Worm (Caenorhabditis elegans): ENCODE results near the gene pfkb-1.2.

pfkb-1.2 gene

DNA sequence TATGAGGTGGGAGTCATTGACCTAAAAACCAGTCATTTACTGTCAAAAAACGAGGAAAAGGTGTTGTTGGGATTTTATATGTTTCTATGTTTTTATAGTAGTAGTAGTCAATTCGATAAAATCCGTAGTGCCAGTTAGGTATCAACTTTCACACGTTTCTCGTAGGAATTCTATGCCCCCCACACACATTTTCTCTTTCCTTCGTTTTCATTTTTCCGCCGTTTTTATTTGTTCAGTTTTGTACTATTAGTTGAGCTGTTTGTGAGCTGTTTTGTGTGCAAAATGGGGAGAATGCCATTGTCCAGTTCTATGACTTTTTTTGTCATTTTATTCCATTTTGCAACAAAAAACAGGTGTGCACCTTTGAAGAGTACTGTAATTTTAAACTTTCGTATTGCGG is 7.0 kb downstream of the pfkb-1.2 start:
- TF ChIP-seq gmeb-1 (tag; optimal IDR thresholded peaks at IDR 0.05) (no peak), mab-5 (tag; optimal IDR thresholded peaks at IDR 0.05) (no peak), lin-13 (GFP tag; optimal IDR thresholded peaks at IDR 0.05) (no peak), nhr-10 (tag; optimal IDR thresholded peaks at IDR 0.05) (no peak), sem-4 (tag; optimal IDR thresholded peaks at IDR 0.05) (no peak), egl-27 (tag; optimal IDR thresholded peaks at IDR 0.05) (no peak), elt-1 (tag; optimal IDR thresholded peaks at IDR 0.05) (no peak), nhr-21 (tag; optimal IDR thresholded peaks at IDR 0.05) (no peak), aly-2 (tag; optimal IDR thresholded peaks at IDR 0.05) (no peak), ztf-1 (GFP tag; conservative IDR thresholded peaks at IDR 0.05) (no peak), ama-1 (optimal IDR thresholded peaks at IDR 0.05) (no peak), lsy-2 (tag; optimal IDR thresholded peaks at IDR 0.05) (no peak), ZK546.5 (tag; optimal IDR thresholded peaks at IDR 0.05) (no peak), sma-9 (GFP tag; optimal IDR thresholded peaks at IDR 0.05) (no peak), sma-9 (tag; optimal IDR thresholded peaks at IDR 0.05) (no peak), R02D3.7 (tag; optimal IDR thresholded peaks at IDR 0.05) (no peak), alr-1 (tag; optimal IDR thresholded peaks at IDR 0.05) (no peak), nhr-6 (tag; optimal IDR thresholded peaks at IDR 0.05) (no peak)

DNA sequence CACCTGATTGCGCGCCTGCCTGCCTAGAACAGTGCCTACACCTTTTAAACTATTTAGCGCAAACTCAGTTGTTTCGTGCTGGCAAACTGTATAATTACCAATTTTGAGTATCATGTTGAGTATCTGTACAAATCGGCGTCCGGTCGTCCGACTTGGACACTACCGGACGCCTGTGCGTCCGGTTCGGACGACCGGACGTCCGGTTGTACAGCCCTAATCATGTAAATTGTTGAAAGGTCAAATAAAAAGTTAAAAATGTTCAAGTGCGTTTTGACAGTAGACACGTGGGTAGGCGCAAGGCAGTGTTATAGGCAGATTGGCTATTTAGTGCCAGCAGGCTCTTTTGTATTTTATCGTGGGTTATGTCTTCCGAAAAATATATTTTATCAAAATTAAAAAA is 8.2 kb downstream of the pfkb-1.2 start:
- TF ChIP-seq lin-11 (tag; optimal IDR thresholded peaks at IDR 0.05) = no peak
- TF ChIP-seq dmd-4 (tag; optimal IDR thresholded peaks at IDR 0.05) = no peak
- no peak for TF ChIP-seq nhr-10 (tag; optimal IDR thresholded peaks at IDR 0.05)
- no peak for TF ChIP-seq unc-62 (GFP tag; optimal IDR thresholded peaks at IDR 0.05)
- no peak for TF ChIP-seq ama-1 (optimal IDR thresholded peaks at IDR 0.05)
- no peak for TF ChIP-seq elt-3 (tag; optimal IDR thresholded peaks at IDR 0.05)

DNA sequence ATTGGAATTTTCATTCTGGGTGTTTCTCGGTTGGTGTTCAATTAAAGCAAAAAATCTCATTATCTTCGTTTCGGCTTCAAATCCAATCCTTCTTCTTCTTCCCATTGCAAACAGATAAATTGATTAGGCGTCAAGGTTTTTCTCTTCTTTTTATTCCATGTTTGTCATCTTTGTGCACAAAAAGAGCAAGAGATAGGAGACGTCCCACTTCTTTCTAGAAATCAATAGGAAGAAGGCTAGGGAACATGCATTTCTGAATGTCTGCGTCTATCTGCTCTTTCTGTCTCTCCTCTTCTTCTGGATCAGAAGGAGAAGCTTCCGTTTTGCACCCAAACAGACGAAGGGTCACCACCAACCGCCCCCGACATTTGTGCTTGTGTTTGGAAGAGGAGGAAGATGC is 11.2 kb downstream of the pfkb-1.2 start:
- TF ChIP-seq elt-1 (tag; optimal IDR thresholded peaks at IDR 0.05) = no peak
- TF ChIP-seq gmeb-1 (tag; optimal IDR thresholded peaks at IDR 0.05) = no peak
- peak; percentile 89 for TF ChIP-seq unc-55 (GFP tag; optimal IDR thresholded peaks at IDR 0.05)
- TF ChIP-seq Y55F3AM.14 (GFP tag; optimal IDR thresholded peaks at IDR 0.05) = no peak
- TF ChIP-seq sma-3 (GFP tag; optimal IDR thresholded peaks at IDR 0.05) = no peak
- TF ChIP-seq elt-3 (tag; optimal IDR thresholded peaks at IDR 0.05) = no peak
- TF ChIP-seq sem-4 (tag; optimal IDR thresholded peaks at IDR 0.05) = peak; percentile 50
- TF ChIP-seq snpc-4 (tag; optimal IDR thresholded peaks at IDR 0.05) = no peak
- TF ChIP-seq nhr-129 (tag; optimal IDR thresholded peaks at IDR 0.05) = peak; percentile 61
- peak; percentile 43 for TF ChIP-seq sma-9 (GFP tag; optimal IDR thresholded peaks at IDR 0.05)
- no peak for TF ChIP-seq sma-9 (tag; optimal IDR thresholded peaks at IDR 0.05)
- TF ChIP-seq nhr-10 (tag; optimal IDR thresholded peaks at IDR 0.05) = no peak
- TF ChIP-seq unc-62 (GFP tag; optimal IDR thresholded peaks at IDR 0.05) = no peak
- TF ChIP-seq F13H6.1 (tag; optimal IDR thresholded peaks at IDR 0.05) = peak; percentile 12
- no peak for TF ChIP-seq skn-1 (tag; optimal IDR thresholded peaks at IDR 0.05)
- no peak for TF ChIP-seq ceh-16 (tag; optimal IDR thresholded peaks at IDR 0.05)
- TF ChIP-seq ztf-1 (GFP tag; conservative IDR thresholded peaks at IDR 0.05) = no peak
- TF ChIP-seq aly-2 (tag; optimal IDR thresholded peaks at IDR 0.05) = no peak
- TF ChIP-seq nhr-77 (tag; optimal IDR thresholded peaks at IDR 0.05) = no peak
- TF ChIP-seq nhr-25 (tag; optimal IDR thresholded peaks at IDR 0.05) = no peak
- TF ChIP-seq egl-27 (tag; optimal IDR thresholded peaks at IDR 0.05) = peak; percentile 26
- peak in 1 of 2 experiments; percentile 72 for TF ChIP-seq lsy-2 (tag; optimal IDR thresholded peaks at IDR 0.05)
- no peak for TF ChIP-seq R02D3.7 (tag; optimal IDR thresholded peaks at IDR 0.05)
- TF ChIP-seq ztf-11 (tag; optimal IDR thresholded peaks at IDR 0.05) = no peak
- TF ChIP-seq peb-1 (tag; optimal IDR thresholded peaks at IDR 0.05) = no peak
- TF ChIP-seq mab-5 (tag; optimal IDR thresholded peaks at IDR 0.05) = peak; percentile 54
- peak; percentile 64 for TF ChIP-seq crh-2 (tag; optimal IDR thresholded peaks at IDR 0.05)
- no peak for TF ChIP-seq fos-1 (tag; optimal IDR thresholded peaks at IDR 0.05)
- no peak for TF ChIP-seq nhr-11 (tag; optimal IDR thresholded peaks at IDR 0.05)
- TF ChIP-seq nhr-237 (tag; optimal IDR thresholded peaks at IDR 0.05) = no peak
- TF ChIP-seq alr-1 (tag; optimal IDR thresholded peaks at IDR 0.05) = no peak
- no peak for TF ChIP-seq dmd-4 (tag; optimal IDR thresholded peaks at IDR 0.05)
- TF ChIP-seq ztf-4 (tag; optimal IDR thresholded peaks at IDR 0.05) = no peak
- TF ChIP-seq blmp-1 (tag; optimal IDR thresholded peaks at IDR 0.05; ENCODE audit: insufficient read depth) = no peak
- peak; percentile 81 for TF ChIP-seq C34F6.9 (tag; optimal IDR thresholded peaks at IDR 0.05)
- TF ChIP-seq mbf-1 (tag; optimal IDR thresholded peaks at IDR 0.05) = no peak
- no peak for TF ChIP-seq lin-11 (tag; optimal IDR thresholded peaks at IDR 0.05)
- TF ChIP-seq ama-1 (optimal IDR thresholded peaks at IDR 0.05) = no peak
- TF ChIP-seq ZK546.5 (tag; optimal IDR thresholded peaks at IDR 0.05) = no peak
- peak; percentile 3 for TF ChIP-seq lin-13 (GFP tag; optimal IDR thresholded peaks at IDR 0.05)
- no peak for TF ChIP-seq unc-39 (tag; optimal IDR thresholded peaks at IDR 0.05)
- no peak for TF ChIP-seq nhr-12 (tag; optimal IDR thresholded peaks at IDR 0.05)
- no peak for TF ChIP-seq nhr-23 (tag; optimal IDR thresholded peaks at IDR 0.05)
- TF ChIP-seq ceh-82 (tag; optimal IDR thresholded peaks at IDR 0.05) = no peak
- TF ChIP-seq zag-1 (tag; optimal IDR thresholded peaks at IDR 0.05) = peak; percentile 87
- no peak for TF ChIP-seq nhr-21 (tag; optimal IDR thresholded peaks at IDR 0.05)
- TF ChIP-seq lin-39 (tag; optimal IDR thresholded peaks at IDR 0.05) = no peak
- no peak for TF ChIP-seq nhr-6 (tag; optimal IDR thresholded peaks at IDR 0.05)

Measured in whole organism, L2 larva.